Worm (Caenorhabditis elegans) whole organism, mixed stage, embryonic: ENCODE results near the gene K03H1.7.

ENCODE experiments used
- M03D4.4 ChIP-seq: sonication (generic microtip); optimal IDR thresholded peaks from 2 replicates; lab custom pipeline; 2017; ENCODE audit warnings: mild to moderate bottlenecking, missing genetic modification characterization, missing compliant biosample characterization
- bed-3 ChIP-seq: fragments of 200-800 bp; sonication (Bioruptor generic); optimal IDR thresholded peaks from 3 replicates; lab custom pipeline; 2018; ENCODE audit warnings: mild to moderate bottlenecking, missing genetic modification characterization, moderate library complexity, missing compliant biosample characterization
- blmp-1 ChIP-seq: fragments of 150-350 bp; optimal IDR thresholded peaks from 2 replicates; lab custom pipeline; 2014; ENCODE audit warnings: missing biosample characterization, missing genetic modification characterization
- ceh-39 ChIP-seq: fragments of 150-350 bp; optimal IDR thresholded peaks from 2 replicates; lab custom pipeline; 2014; ENCODE audit warnings: missing biosample characterization, missing genetic modification characterization
- ceh-43 ChIP-seq: fragments of 200-800 bp; sonication (Bioruptor generic); optimal IDR thresholded peaks from 2 replicates; lab custom pipeline; 2018; ENCODE audit warnings: mild to moderate bottlenecking, missing genetic modification characterization, moderate library complexity, missing compliant biosample characterization
- ceh-83 ChIP-seq: fragments of 200-800 bp; sonication (Bioruptor generic); optimal IDR thresholded peaks from 2 replicates; lab custom pipeline; 2018; ENCODE audit warnings: mild to moderate bottlenecking, missing genetic modification characterization, missing compliant biosample characterization
- ces-1 ChIP-seq: fragments of 150-350 bp; optimal IDR thresholded peaks from 2 replicates; lab custom pipeline; 2014; ENCODE audit warnings: missing biosample characterization, missing genetic modification reagents, missing genetic modification characterization
- cnd-1 ChIP-seq: fragments of 200-800 bp; sonication (Bioruptor generic); optimal IDR thresholded peaks from 2 replicates; lab custom pipeline; 2018; ENCODE audit warnings: mild to moderate bottlenecking, missing genetic modification characterization, missing compliant biosample characterization
- drap-1 ChIP-seq: fragments of 200-800 bp; sonication (Bioruptor generic); optimal IDR thresholded peaks from 3 replicates; lab custom pipeline; 2018; ENCODE audit warnings: mild to moderate bottlenecking, missing genetic modification characterization, missing compliant biosample characterization
- ham-2 ChIP-seq: fragments of 200-800 bp; sonication (Bioruptor generic); optimal IDR thresholded peaks from 2 replicates; lab custom pipeline; 2018; ENCODE audit warnings: mild to moderate bottlenecking, missing genetic modification characterization, missing compliant biosample characterization
- hlh-1 ChIP-seq: fragments of 150-350 bp; optimal IDR thresholded peaks from 2 replicates; lab custom pipeline; 2014; ENCODE audit warnings: missing biosample characterization, missing genetic modification reagents, missing genetic modification characterization
- lin-13 ChIP-seq: fragments of 150-350 bp; optimal IDR thresholded peaks from 2 replicates; lab custom pipeline; 2014; ENCODE audit warnings: missing biosample characterization, missing genetic modification characterization
- lin-32 ChIP-seq: fragments of 200-800 bp; sonication (Bioruptor generic); optimal IDR thresholded peaks from 2 replicates; lab custom pipeline; 2018; ENCODE audit warnings: mild to moderate bottlenecking, missing genetic modification characterization, missing compliant biosample characterization
- lsy-2 ChIP-seq: fragments of 150-350 bp; optimal IDR thresholded peaks from 2 replicates; lab custom pipeline; 2014; ENCODE audit warnings: missing biosample characterization, missing genetic modification characterization
- mab-5 ChIP-seq: fragments of 150-350 bp; optimal IDR thresholded peaks from 2 replicates; lab custom pipeline; 2014; ENCODE audit warnings: missing biosample characterization, missing genetic modification characterization
- mep-1 ChIP-seq: fragments of 150-350 bp; optimal IDR thresholded peaks from 2 replicates; lab custom pipeline; 2017; ENCODE audit warnings: missing biosample characterization, missing genetic modification reagents, missing genetic modification characterization, inconsistent platforms
- mls-2 ChIP-seq: sonication (generic microtip); optimal IDR thresholded peaks from 2 replicates; lab custom pipeline; 2016; ENCODE audit warnings: mild to moderate bottlenecking, missing genetic modification characterization, moderate library complexity, missing compliant biosample characterization
- nhr-12 ChIP-seq: fragments of 150-350 bp; optimal IDR thresholded peaks from 2 replicates; lab custom pipeline; 2014; ENCODE audit warnings: missing biosample characterization, missing genetic modification characterization
- nhr-2 ChIP-seq: fragments of 150-350 bp; optimal IDR thresholded peaks from 2 replicates; lab custom pipeline; 2014; ENCODE audit warnings: missing biosample characterization, missing genetic modification characterization
- nhr-237 ChIP-seq: fragments of 150-350 bp; optimal IDR thresholded peaks from 2 replicates; lab custom pipeline; 2014; ENCODE audit warnings: missing biosample characterization, missing genetic modification characterization
- nhr-28 ChIP-seq: fragments of 150-350 bp; optimal IDR thresholded peaks from 2 replicates; lab custom pipeline; 2014; ENCODE audit warnings: missing biosample characterization, missing genetic modification characterization
- sem-2 ChIP-seq: fragments of 200-800 bp; sonication (Bioruptor generic); optimal IDR thresholded peaks from 2 replicates; lab custom pipeline; 2018; ENCODE audit warnings: mild to moderate bottlenecking, missing genetic modification characterization, missing compliant biosample characterization
- snpc-4 ChIP-seq: fragments of 150-350 bp; optimal IDR thresholded peaks from 2 replicates; lab custom pipeline; 2014; ENCODE audit warnings: missing biosample characterization, missing genetic modification characterization
- sptf-1 ChIP-seq: sonication (generic microtip); optimal IDR thresholded peaks from 2 replicates; lab custom pipeline; 2017; ENCODE audit warnings: mild to moderate bottlenecking, missing genetic modification characterization, moderate library complexity, missing compliant biosample characterization
- tbx-8 ChIP-seq: fragments of 200-800 bp; sonication (Bioruptor generic); optimal IDR thresholded peaks from 2 replicates; lab custom pipeline; 2018; ENCODE audit warnings: mild to moderate bottlenecking, missing genetic modification characterization, moderate library complexity, missing compliant biosample characterization
- unc-120 ChIP-seq: sonication (generic microtip); optimal IDR thresholded peaks from 2 replicates; lab custom pipeline; 2017; ENCODE audit warnings: missing genetic modification characterization, missing compliant biosample characterization; ENCODE audit not compliant: poor library complexity, severe bottlenecking
- unc-39 ChIP-seq: fragments of 150-350 bp; optimal IDR thresholded peaks from 2 replicates; lab custom pipeline; 2014; ENCODE audit warnings: missing biosample characterization, missing genetic modification characterization
- unc-62 ChIP-seq: fragments of 150-350 bp; optimal IDR thresholded peaks from 2 replicates; lab custom pipeline; 2014; ENCODE audit warnings: missing biosample characterization, missing genetic modification reagents, missing genetic modification characterization
- zip-8 ChIP-seq: fragments of 150-350 bp; optimal IDR thresholded peaks from 2 replicates; lab custom pipeline; 2014; ENCODE audit warnings: missing biosample characterization, missing genetic modification characterization
- ztf-11 ChIP-seq: fragments of 150-350 bp; optimal IDR thresholded peaks from 2 replicates; lab custom pipeline; 2014; ENCODE audit warnings: missing biosample characterization, missing genetic modification characterization

K03H1.7 gene

DNA sequence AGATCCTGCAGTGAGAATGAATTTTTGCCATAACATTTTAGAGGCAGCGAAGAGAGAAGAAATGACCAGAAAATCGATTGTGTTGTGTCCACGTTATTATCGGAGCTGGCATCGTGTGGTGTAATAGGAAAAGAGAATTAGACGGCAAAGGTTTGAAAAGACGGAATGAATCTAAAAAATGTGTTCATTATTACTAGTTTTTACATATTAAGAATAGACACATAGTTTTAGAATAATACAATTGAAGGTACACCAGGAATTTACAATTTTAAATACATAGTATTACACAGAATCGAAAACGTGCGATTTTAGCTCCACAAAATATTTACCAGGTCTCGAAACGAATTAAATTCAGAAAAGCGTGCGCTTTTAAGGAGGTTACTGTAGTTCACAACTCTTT is 3.0 kb downstream of the K03H1.7 start, which contains the start of gene K03H1.13:
TSS of gene K03H1.13 (minus strand) at position 101 of the 400 bp plus-strand sequence.
- TF ChIP-seq unc-62 (GFP tag; lab: Kevin White, UChicago) (no peak), ceh-39 (tag; lab: Kevin White, UChicago) (peak; percentile 21)

DNA sequence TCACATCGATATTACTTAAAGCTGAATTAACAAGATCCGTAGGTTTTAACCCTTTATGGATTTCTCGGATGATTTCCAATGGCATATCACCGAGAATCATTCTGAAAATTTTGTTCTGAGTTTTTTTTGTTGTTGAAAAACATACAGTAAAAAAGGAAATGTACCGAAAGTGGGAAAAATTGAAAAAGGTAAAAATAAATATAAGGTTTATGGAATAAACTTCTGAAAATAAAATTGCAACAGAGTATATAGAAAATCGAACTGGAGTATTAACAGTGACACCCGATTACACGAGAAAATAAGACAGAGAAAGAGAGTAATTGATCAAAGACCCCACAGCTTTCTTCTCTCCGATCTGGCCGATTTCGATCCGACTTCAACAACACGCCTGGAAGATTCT is 4.7 kb downstream of the K03H1.7 start, which contains the start of gene K03H1.11:
TSS of gene K03H1.11 (minus strand) at position 101 of the 400 bp plus-strand sequence.
- TF ChIP-seq mab-5, result no peak
- no peak for TF ChIP-seq ztf-11 (tag; lab: Kevin White, UChicago)
- no peak for TF ChIP-seq nhr-28 (tag; lab: Kevin White, UChicago)
- no peak for TF ChIP-seq ceh-83 (GFP tag; lab: Kevin White, UChicago)
- TF ChIP-seq bed-3 (GFP tag; lab: Kevin White, UChicago), result no peak
- TF ChIP-seq ham-2 (GFP tag; lab: Kevin White, UChicago), result no peak
- TF ChIP-seq zip-8 (tag; lab: Kevin White, UChicago), result no peak
- no peak for TF ChIP-seq blmp-1 (tag; lab: Kevin White, UChicago)
- TF ChIP-seq mep-1 (tag; lab: Kevin White, UChicago), result no peak
- TF ChIP-seq sem-2 (GFP tag; lab: Kevin White, UChicago), result no peak

DNA sequence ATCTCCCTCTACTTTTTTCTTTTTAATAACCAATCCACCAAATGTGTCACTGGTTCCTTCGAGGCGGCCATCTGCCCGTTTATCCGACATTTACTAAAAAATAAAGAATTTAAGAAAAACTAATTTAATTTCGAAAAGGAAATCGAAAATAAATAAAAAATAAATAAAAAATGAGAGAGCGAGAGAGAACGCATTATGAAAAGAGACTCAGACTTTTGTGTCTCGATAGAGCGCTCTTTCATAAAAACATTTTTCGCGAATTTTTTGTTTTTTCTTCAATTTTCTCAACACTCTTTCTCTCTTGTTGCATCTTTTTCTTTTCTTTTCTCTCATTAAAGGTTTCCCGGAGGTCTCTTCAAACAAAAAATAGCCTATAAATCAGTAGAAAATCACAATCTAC is 8.9 kb downstream of the K03H1.7 start, which contains the start of gene mog-1:
TSS of gene mog-1 (minus strand) at position 93 of the 400 bp plus-strand sequence.
- TF ChIP-seq M03D4.4 (tag; lab: Kevin White, UChicago) (no peak), ces-1 (GFP tag; lab: Kevin White, UChicago) (peak; percentile 50), lsy-2 (peak; percentile 36)

DNA sequence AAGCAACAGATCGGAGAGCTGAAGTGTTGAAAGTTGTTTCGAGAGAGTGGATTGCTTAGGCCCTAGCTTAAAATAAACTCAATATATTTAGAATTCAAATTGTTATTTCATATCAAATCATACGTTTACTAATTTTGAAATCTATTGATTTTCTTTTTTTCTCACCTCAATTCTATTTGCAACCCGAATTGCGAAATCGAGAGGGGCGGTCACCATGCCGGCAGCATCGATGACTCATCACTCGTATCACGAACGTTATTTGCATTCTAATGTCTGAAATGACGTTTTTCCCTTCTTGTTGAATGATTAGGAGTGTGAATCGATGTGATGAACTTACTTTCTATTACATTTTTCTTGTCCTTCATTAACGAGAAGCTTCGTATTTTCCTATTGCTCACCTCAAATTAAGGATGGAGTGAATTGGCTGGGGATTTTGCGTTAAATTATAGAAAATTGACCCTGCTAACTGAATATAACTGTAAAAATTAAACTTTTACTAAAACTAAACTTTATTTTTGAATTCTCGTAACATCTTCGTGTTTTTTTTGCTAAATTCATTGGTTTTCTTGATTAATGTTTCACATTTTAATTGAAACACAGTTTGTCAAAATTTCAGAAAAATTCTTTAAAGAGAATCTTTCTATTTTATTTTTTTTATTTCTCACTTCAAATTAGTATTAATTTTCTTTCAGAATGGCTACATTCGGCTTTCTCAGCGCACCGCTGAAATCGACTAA is 9.6 kb downstream of the K03H1.7 start, which contains the start of gene alx-1:
TSS of gene alx-1 (plus strand) at position 687 of the 737 bp plus-strand sequence.
- TF ChIP-seq ztf-11 (tag; lab: Kevin White, UChicago), result no peak
- TF ChIP-seq snpc-4 (tag; lab: Kevin White, UChicago), result no peak
- no peak for TF ChIP-seq blmp-1 (tag; lab: Kevin White, UChicago)
- TF ChIP-seq sptf-1 (tag; lab: Kevin White, UChicago), result no peak

DNA sequence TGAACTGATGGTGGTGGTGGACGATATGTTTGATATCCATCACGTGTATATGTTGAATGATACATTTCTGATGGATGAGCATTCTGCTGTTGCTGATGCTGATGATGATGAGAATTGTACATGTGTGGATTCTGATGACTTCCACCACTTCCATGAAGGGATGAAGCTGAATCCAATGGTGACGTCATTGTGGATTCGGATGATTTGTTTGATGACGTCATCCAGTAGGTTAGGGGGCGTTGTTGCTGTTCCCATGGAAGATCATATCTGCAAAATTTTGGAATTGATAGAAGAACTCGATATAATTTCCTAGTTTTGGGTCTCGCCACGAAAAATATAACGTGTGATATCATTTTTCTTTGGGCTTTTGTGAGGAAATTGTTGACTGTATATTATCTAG is 16.2 kb downstream of the K03H1.7 start:
- TF ChIP-seq zip-8 (tag; lab: Kevin White, UChicago) (peak; percentile 97), hlh-1 (tag; lab: Kevin White, UChicago) (no peak)

DNA sequence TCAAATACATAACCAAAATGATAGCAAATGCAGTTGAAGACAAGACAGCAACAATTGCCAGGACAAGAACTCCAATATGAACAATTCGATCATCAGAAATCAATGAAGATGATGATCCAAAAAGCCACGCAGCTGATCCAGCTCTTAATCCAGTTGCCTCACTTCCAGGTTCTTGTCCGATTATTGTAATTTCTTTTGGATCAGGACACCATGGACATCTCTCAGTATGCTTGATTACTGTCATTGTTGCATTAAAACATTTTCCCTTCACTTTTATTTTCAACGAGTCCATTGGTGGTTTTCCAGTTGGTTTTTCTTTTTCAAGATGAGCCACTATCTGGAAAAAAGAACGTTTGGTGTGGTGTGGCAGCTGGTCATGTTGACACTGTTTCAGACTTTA is 17.2 kb downstream of the K03H1.7 start:
- no peak for TF ChIP-seq unc-120 (tag; lab: Kevin White, UChicago)
- no peak for TF ChIP-seq lin-13
- no peak for TF ChIP-seq tbx-8 (GFP tag; lab: Kevin White, UChicago)

DNA sequence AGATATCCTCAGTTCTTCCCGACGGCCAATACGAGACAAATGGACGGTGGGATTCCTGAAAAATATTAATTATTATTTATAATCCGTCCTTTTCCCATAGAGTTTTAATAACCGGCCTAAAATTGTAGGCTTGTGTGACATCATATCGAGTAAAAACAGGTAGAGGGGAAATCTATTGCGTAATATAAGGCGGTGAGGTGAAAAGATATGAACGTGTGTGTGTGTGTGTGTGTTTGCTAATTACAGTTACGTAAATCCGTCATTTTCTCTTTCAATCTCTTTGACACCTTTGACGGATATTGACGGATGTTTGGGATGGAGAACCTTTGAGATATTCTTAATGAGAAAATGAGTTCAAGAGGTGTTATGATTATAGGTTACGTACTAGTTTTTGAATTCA is 18.2 kb downstream of the K03H1.7 start:
- TF ChIP-seq unc-39 (no peak), drap-1 (GFP tag; lab: Kevin White, UChicago) (no peak), nhr-237 (tag; lab: Kevin White, UChicago) (peak; percentile 8), sptf-1 (tag; lab: Kevin White, UChicago) (no peak), mls-2 (tag; lab: Kevin White, UChicago) (peak; percentile 12), tbx-8 (GFP tag; lab: Kevin White, UChicago) (no peak), ztf-11 (tag; lab: Kevin White, UChicago) (no peak), nhr-12 (tag; lab: Kevin White, UChicago) (no peak), ceh-43 (peak; percentile 32), cnd-1 (peak; percentile 13), nhr-28 (tag; lab: Kevin White, UChicago) (no peak), zip-8 (tag; lab: Kevin White, UChicago) (peak; percentile 99), unc-62 (GFP tag; lab: Kevin White, UChicago) (peak; percentile 65), lin-32 (no peak), nhr-2 (tag; lab: Kevin White, UChicago) (peak; percentile 92)
- TF ChIP-seq, all 35 proteins: peak for 7
